Comparison of ENCODE assay signal across 1 worm cellular context in genomic region chrV:15190903-15191302, ce11.
A peak's percentile ranks its signal among the peaks of the same experiment; 100 is the strongest.
TF ChIP-seq lines count a peak whose summit lies in the region.

Y75B12B.11 (plus strand) TSS chrV:15191296.

TF ChIP-seq in whole organism, young adult, 124 proteins besides CTCF, POLR2A, EP300 and RAD21 (continued from another document):
- TF ChIP-seq pha-4 (tag; optimal IDR thresholded peaks at IDR 0.05; lab: Kevin White, UChicago) (no peak), Y95B8A.8 (GFP tag; IDR thresholded peaks at IDR 0.05; lab: Robert Waterston, UW) (peak; percentile 87; the same call in 1 of the 2 replicates), nhr-27 (tag; optimal IDR thresholded peaks at IDR 0.05; lab: Kevin White, UChicago) (peak; percentile 97), snpc-1.1 (tag; optimal IDR thresholded peaks at IDR 0.05; lab: Kevin White, UChicago; ENCODE audit: insufficient read depth) (peak; percentile 81), B0019.2 (GFP tag; conservative IDR thresholded peaks at IDR 0.05; lab: Robert Waterston, UW) (peak; percentile 62), him-1 (tag; optimal IDR thresholded peaks at IDR 0.05; lab: Kevin White, UChicago) (peak; percentile 87), sptf-2 (GFP tag; optimal IDR thresholded peaks at IDR 0.05; lab: Kevin White, UChicago) (peak; percentile 86), ztf-22 (GFP tag; optimal IDR thresholded peaks at IDR 0.05; lab: Kevin White, UChicago) (peak; percentile 31), B0035.1 (tag; optimal IDR thresholded peaks at IDR 0.05; lab: Kevin White, UChicago) (peak; percentile 88), attf-6 (GFP tag; IDR thresholded peaks at IDR 0.05; lab: Robert Waterston, UW) (peak; percentile 93), ceh-27 (GFP tag; optimal IDR thresholded peaks at IDR 0.05; lab: Kevin White, UChicago) (peak; percentile 85), hlh-12 (tag; optimal IDR thresholded peaks at IDR 0.05; lab: Kevin White, UChicago) (peak; percentile 80), K11D2.4 (GFP tag; IDR thresholded peaks at IDR 0.05; lab: Robert Waterston, UW) (peak; percentile 60; the same call in 1 of the 2 replicates), C17E4.6 (GFP tag; IDR thresholded peaks at IDR 0.05; lab: Robert Waterston, UW) (peak; percentile 86), die-1 (tag; optimal IDR thresholded peaks at IDR 0.05; lab: Kevin White, UChicago) (peak; percentile 98), ztf-28 (GFP tag; IDR thresholded peaks at IDR 0.05; lab: Robert Waterston, UW) (peak; percentile 94), ztf-26 (tag; optimal IDR thresholded peaks at IDR 0.05; lab: Kevin White, UChicago) (peak; percentile 95), athp-1 (tag; optimal IDR thresholded peaks at IDR 0.05; lab: Kevin White, UChicago) (peak; percentile 98), chd-7 (tag; optimal IDR thresholded peaks at IDR 0.05; lab: Kevin White, UChicago) (peak; percentile 97), F10E7.11 (tag; optimal IDR thresholded peaks at IDR 0.05; lab: Kevin White, UChicago) (peak; percentile 76), nhr-80 (tag; optimal IDR thresholded peaks at IDR 0.05; lab: Kevin White, UChicago) (peak; percentile 73), mes-4 (tag; optimal IDR thresholded peaks at IDR 0.05; lab: Kevin White, UChicago) (peak; percentile 95), lsl-1 (GFP tag; optimal IDR thresholded peaks at IDR 0.05; lab: Kevin White, UChicago) (peak; percentile 83), mxl-1 (tag; optimal IDR thresholded peaks at IDR 0.05; lab: Kevin White, UChicago) (peak; percentile 96), mel-28 (tag; optimal IDR thresholded peaks at IDR 0.05; lab: Kevin White, UChicago; ENCODE audit: borderline replicate concordance) (peak; percentile 83)
